Fruit fly (Drosophila melanogaster) whole organism, embryonic: ENCODE results near the gene qtc.

Experiments
- ATbp ChIP-seq: fragments of 200-800 bp; sonication (Bioruptor generic); optimal IDR thresholded peaks from 2 replicates; lab custom pipeline; 2017; ENCODE audit warnings: missing biosample characterization, mild to moderate bottlenecking, missing genetic modification characterization, missing genetic modification reagents
- BEAF-32 ChIP-seq: fragments of 200-800 bp; sonication (Bioruptor generic); optimal IDR thresholded peaks from 3 replicates; lab custom pipeline; 2017; ENCODE audit warnings: missing biosample characterization, missing genetic modification characterization, mild to moderate bottlenecking, moderate library complexity, missing genetic modification reagents
- Blimp-1 ChIP-seq: fragments of 200-800 bp; sonication (Bioruptor generic); optimal IDR thresholded peaks from 3 replicates; lab custom pipeline; 2018; ENCODE audit warnings: missing biosample characterization, missing genetic modification characterization, mild to moderate bottlenecking, moderate library complexity, missing genetic modification reagents
- Bteb2 ChIP-seq: fragments of 200-800 bp; sonication (Bioruptor generic); optimal IDR thresholded peaks from 2 replicates; lab custom pipeline; 2016; ENCODE audit warnings: missing biosample characterization, missing genetic modification characterization
- CG11696 ChIP-seq: fragments of 200-800 bp; sonication (Bioruptor generic); IDR thresholded peaks from 2 replicates; pipeline ENCODE4 v1.3.6; 2022; ENCODE audit warnings: missing biosample characterization, missing genetic modification characterization
- CG12104 ChIP-seq: fragments of 200-800 bp; sonication (Bioruptor generic); optimal IDR thresholded peaks from 3 replicates; lab custom pipeline; 2016; ENCODE audit warnings: missing biosample characterization, missing genetic modification characterization
- CG12236 ChIP-seq: fragments of 200-800 bp; sonication (Bioruptor generic); optimal IDR thresholded peaks from 2 replicates; lab custom pipeline; 2016; ENCODE audit warnings: missing biosample characterization, missing genetic modification characterization
- CG1233 ChIP-seq: fragments of 200-800 bp; sonication (Bioruptor generic); optimal IDR thresholded peaks from 4 replicates; lab custom pipeline; 2018; ENCODE audit warnings: missing biosample characterization, mild to moderate bottlenecking, missing genetic modification characterization
- CG12744 ChIP-seq: fragments of 200-800 bp; sonication (Bioruptor generic); optimal IDR thresholded peaks from 2 replicates; lab custom pipeline; 2016; ENCODE audit warnings: missing biosample characterization, missing genetic modification characterization
- CG14441 ChIP-seq: fragments of 200-800 bp; sonication (Bioruptor generic); IDR thresholded peaks from 2 replicates; pipeline ENCODE4 v1.3.6; 2022; ENCODE audit warnings: missing biosample characterization, missing genetic modification characterization
- CG15601 ChIP-seq: fragments of 200-800 bp; sonication (Bioruptor generic); optimal IDR thresholded peaks from 3 replicates; lab custom pipeline; 2019; ENCODE audit warnings: missing biosample characterization, mild to moderate bottlenecking, missing genetic modification characterization, moderate library complexity
- CG1602 ChIP-seq: fragments of 200-800 bp; sonication (Bioruptor generic); optimal IDR thresholded peaks from 3 replicates; lab custom pipeline; 2016; ENCODE audit warnings: missing biosample characterization, missing genetic modification characterization
- CG17186 ChIP-seq: fragments of 200-800 bp; sonication (Bioruptor generic); optimal IDR thresholded peaks from 3 replicates; lab custom pipeline; 2017; ENCODE audit warnings: missing biosample characterization, missing genetic modification reagents, missing genetic modification characterization
- CG17361 ChIP-seq: fragments of 200-800 bp; sonication (Bioruptor generic); IDR thresholded peaks from 3 replicates; pipeline ENCODE4 v1.3.6; 2022; ENCODE audit warnings: missing biosample characterization, missing genetic modification characterization
- CG17568 ChIP-seq: fragments of 200-800 bp; sonication (Bioruptor generic); optimal IDR thresholded peaks from 2 replicates; lab custom pipeline; 2018; ENCODE audit warnings: missing biosample characterization, mild to moderate bottlenecking, missing genetic modification characterization, moderate library complexity
- CG2678 ChIP-seq: fragments of 200-800 bp; sonication (Bioruptor generic); optimal IDR thresholded peaks from 3 replicates; lab custom pipeline; 2019; ENCODE audit warnings: missing biosample characterization, mild to moderate bottlenecking, missing genetic modification characterization, moderate library complexity
- CG32532 ChIP-seq: fragments of 200-800 bp; sonication (Bioruptor generic); IDR thresholded peaks from 2 replicates; pipeline ENCODE4 v1.3.6; 2022; ENCODE audit warnings: missing biosample characterization, missing genetic modification characterization
- CG3407 ChIP-seq: fragments of 200-800 bp; sonication (Bioruptor generic); optimal IDR thresholded peaks from 2 replicates; lab custom pipeline; 2018; ENCODE audit warnings: missing biosample characterization, mild to moderate bottlenecking, missing genetic modification characterization
- CG4404 ChIP-seq: fragments of 200-800 bp; sonication (Bioruptor generic); IDR thresholded peaks from 2 replicates; pipeline ENCODE4 v1.3.6; 2022; ENCODE audit warnings: missing biosample characterization, missing genetic modification characterization
- CG4617 ChIP-seq: fragments of 200-800 bp; sonication (Bioruptor generic); optimal IDR thresholded peaks from 3 replicates; lab custom pipeline; 2016; ENCODE audit warnings: missing biosample characterization, missing genetic modification characterization, borderline replicate concordance
- CG4820 ChIP-seq: fragments of 200-800 bp; sonication (Bioruptor generic); optimal IDR thresholded peaks from 3 replicates; lab custom pipeline; 2016; ENCODE audit warnings: missing biosample characterization, missing genetic modification characterization
- CG7963 ChIP-seq: fragments of 200-800 bp; sonication (Bioruptor generic); IDR thresholded peaks from 3 replicates; pipeline ENCODE4 v1.3.6; 2022; ENCODE audit warnings: missing biosample characterization, missing genetic modification characterization; ENCODE audit not compliant: partially characterized antibody
- CG8281 ChIP-seq: fragments of 200-800 bp; sonication (Bioruptor generic); optimal IDR thresholded peaks from 2 replicates; lab custom pipeline; 2018; ENCODE audit warnings: missing biosample characterization, mild to moderate bottlenecking, missing genetic modification characterization, moderate library complexity
- D19B ChIP-seq: fragments of 200-800 bp; sonication (Bioruptor generic); optimal IDR thresholded peaks from 2 replicates; lab custom pipeline; 2017; ENCODE audit warnings: missing biosample characterization, mild to moderate bottlenecking, missing genetic modification characterization
- Dbx ChIP-seq: fragments of 200-800 bp; sonication (Bioruptor generic); IDR thresholded peaks from 3 replicates; pipeline ENCODE4 v1.3.6; 2022; ENCODE audit warnings: missing biosample characterization, missing genetic modification characterization
- Doc2 ChIP-seq: fragments of 200-800 bp; sonication (Bioruptor generic); IDR thresholded peaks from 2 replicates; pipeline ENCODE4 v1.3.6; 2022; ENCODE audit warnings: missing biosample characterization, missing genetic modification characterization
- Eip74EF ChIP-seq, 2 experiments: fragments of 200-800 bp in 1 of 2; fragments of >200 bp in 1 of 2; sonication (Bioruptor generic) in 1 of 2; optimal IDR thresholded peaks; 2 replicates each; lab custom pipeline; 2017 to 2019; ENCODE audit warnings: missing biosample characterization in 2 of 2, missing genetic modification characterization in 2 of 2, mild to moderate bottlenecking in 1 of 2, moderate library complexity in 1 of 2
- HLH4C ChIP-seq: fragments of 200-800 bp; sonication (Bioruptor generic); IDR thresholded peaks from 3 replicates; pipeline ENCODE4 v1.3.6; 2022; ENCODE audit warnings: missing biosample characterization, missing genetic modification characterization; ENCODE audit not compliant: partially characterized antibody
- HLH54F ChIP-seq: fragments of 200-800 bp; sonication (Bioruptor generic); optimal IDR thresholded peaks from 3 replicates; lab custom pipeline; 2016; ENCODE audit warnings: missing biosample characterization, missing genetic modification characterization
- HmgZ ChIP-seq: fragments of 200-800 bp; sonication (Bioruptor generic); optimal IDR thresholded peaks from 2 replicates; lab custom pipeline; 2018; ENCODE audit warnings: missing biosample characterization, mild to moderate bottlenecking, missing genetic modification characterization
- Lim3 ChIP-seq: fragments of 200-800 bp; sonication (Bioruptor generic); IDR thresholded peaks from 2 replicates; pipeline ENCODE4 v1.3.6; 2022; ENCODE audit warnings: missing biosample characterization, missing genetic modification characterization
- Neu2 ChIP-seq: fragments of 200-800 bp; sonication (Bioruptor generic); optimal IDR thresholded peaks from 3 replicates; lab custom pipeline; 2016; ENCODE audit warnings: missing biosample characterization, missing genetic modification characterization, borderline replicate concordance
- Taf1 ChIP-seq: fragments of 200-800 bp; sonication (Bioruptor generic); IDR thresholded peaks from 2 replicates; pipeline ENCODE4 v1.3.6; 2022; ENCODE audit warnings: missing biosample characterization, missing genetic modification characterization
- Usf ChIP-seq: fragments of 200-800 bp; sonication (Bioruptor generic); optimal IDR thresholded peaks from 2 replicates; lab custom pipeline; 2017; ENCODE audit warnings: missing genotype, missing biosample characterization, missing genetic modification characterization
- cg ChIP-seq: fragments of 200-800 bp; sonication (Bioruptor generic); optimal IDR thresholded peaks from 3 replicates; lab custom pipeline; 2019; ENCODE audit warnings: missing biosample characterization, mild to moderate bottlenecking, missing genetic modification characterization, moderate library complexity
- disco-r ChIP-seq: fragments of 200-800 bp; sonication (Bioruptor generic); optimal IDR thresholded peaks from 2 replicates; lab custom pipeline; 2016; ENCODE audit warnings: missing biosample characterization, missing genetic modification characterization
- emc ChIP-seq: fragments of 200-800 bp; sonication (Bioruptor generic); optimal IDR thresholded peaks from 2 replicates; lab custom pipeline; 2016; ENCODE audit warnings: missing biosample characterization, missing genetic modification characterization
- ems ChIP-seq: fragments of 200-800 bp; sonication (Bioruptor generic); optimal IDR thresholded peaks from 3 replicates; lab custom pipeline; 2016; ENCODE audit warnings: missing biosample characterization, missing genetic modification characterization
- ewg ChIP-seq: fragments of 200-800 bp; sonication (Bioruptor generic); optimal IDR thresholded peaks from 3 replicates; lab custom pipeline; 2017; ENCODE audit warnings: mild to moderate bottlenecking, missing biosample characterization, missing genetic modification reagents, missing genetic modification characterization
- grau ChIP-seq: fragments of 200-800 bp; optimal IDR thresholded peaks from 3 replicates; lab custom pipeline; 2019; ENCODE audit warnings: missing biosample characterization, mild to moderate bottlenecking, missing genetic modification characterization, moderate library complexity
- hb ChIP-seq: fragments of 200-800 bp; sonication (Bioruptor generic); IDR thresholded peaks from 3 replicates; pipeline ENCODE4 v1.3.6; 2022; ENCODE audit warnings: missing biosample characterization, missing genetic modification characterization; ENCODE audit not compliant: partially characterized antibody
- hbn ChIP-seq: fragments of 200-800 bp; sonication (Bioruptor generic); IDR thresholded peaks from 2 replicates; pipeline ENCODE4 v1.3.6; 2022; ENCODE audit warnings: missing biosample characterization, missing genetic modification characterization; ENCODE audit not compliant: partially characterized antibody
- ken ChIP-seq: fragments of 200-800 bp; sonication (Bioruptor generic); IDR thresholded peaks from 3 replicates; pipeline ENCODE4 v1.3.6; 2022; ENCODE audit warnings: missing biosample characterization, missing genetic modification characterization
- lmd ChIP-seq: fragments of 200-800 bp; sonication (Bioruptor generic); IDR thresholded peaks from 2 replicates; pipeline ENCODE4 v1.3.6; 2022; ENCODE audit warnings: missing biosample characterization, missing genetic modification characterization
- mirr ChIP-seq: fragments of 200-800 bp; sonication (Bioruptor generic); optimal IDR thresholded peaks from 3 replicates; lab custom pipeline; 2018; ENCODE audit warnings: missing biosample characterization, mild to moderate bottlenecking, missing genetic modification characterization
- odd ChIP-seq: fragments of 200-800 bp; sonication (Bioruptor generic); optimal IDR thresholded peaks from 2 replicates; lab custom pipeline; 2017; ENCODE audit warnings: missing biosample characterization, mild to moderate bottlenecking, missing genetic modification characterization
- salm ChIP-seq: fragments of 200-800 bp; sonication (Bioruptor generic); optimal IDR thresholded peaks from 2 replicates; lab custom pipeline; 2018; ENCODE audit warnings: missing biosample characterization, mild to moderate bottlenecking, missing genetic modification characterization
- sna ChIP-seq: fragments of 200-800 bp; sonication (Bioruptor generic); IDR thresholded peaks from 2 replicates; pipeline ENCODE4 v1.3.6; 2022; ENCODE audit warnings: missing biosample characterization, missing genetic modification characterization; ENCODE audit not compliant: partially characterized antibody
- twi ChIP-seq: fragments of 200-800 bp; optimal IDR thresholded peaks from 2 replicates; lab custom pipeline; 2019; ENCODE audit warnings: missing biosample characterization, mild to moderate bottlenecking, missing genetic modification characterization, moderate library complexity

The qtc gene

DNA sequence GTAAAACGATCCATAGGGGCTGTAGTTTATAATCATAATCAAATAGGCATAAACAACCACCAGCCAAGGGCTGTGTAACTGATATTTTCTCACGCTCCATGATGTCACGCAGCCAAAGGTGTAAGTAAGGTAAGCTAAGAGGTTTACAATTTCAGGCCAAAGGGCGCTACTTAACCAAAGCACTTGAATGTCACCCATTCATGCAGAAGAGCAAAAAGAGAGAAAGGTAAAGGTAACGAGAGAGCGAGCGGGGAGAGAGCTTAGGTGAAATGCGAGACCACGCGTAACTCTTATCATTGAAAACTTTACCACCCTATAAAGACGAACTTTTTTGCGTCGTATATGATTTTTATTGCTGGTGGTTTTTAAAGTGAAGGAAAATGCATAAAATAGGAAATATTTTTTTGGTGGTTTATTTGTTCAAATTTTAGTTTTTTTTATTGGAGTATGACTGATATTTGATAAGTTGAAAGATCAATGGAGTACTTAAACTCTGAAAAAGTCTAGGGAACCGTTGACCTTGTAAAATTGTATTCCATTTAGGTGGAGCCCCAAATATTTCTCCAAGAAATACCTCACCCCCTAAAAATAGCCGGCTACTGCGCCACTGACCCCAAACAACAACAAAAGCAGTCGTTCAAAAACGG, 47.1 kb downstream of the qtc start (continued):
- TF ChIP-seq HmgZ (peak; percentile 94), BEAF-32 (peak; percentile 11), Doc2 (GFP tag; lab: Robert Waterston, UW) (peak; percentile 86), CG1233 (peak; percentile 90), HLH54F (peak; percentile 98), Eip74EF (GFP tag; optimal IDR thresholded peaks at IDR 0.05; lab: Kevin White, UChicago) (peak in 1 of 2 experiments; percentile 91), Neu2 (GFP tag; lab: Kevin White, UChicago) (peak; percentile 65), Lim3 (peak; percentile 77), Bteb2 (GFP tag; lab: Kevin White, UChicago) (peak; percentile 94), disco-r (peak; percentile 95), Taf1 (GFP tag; lab: Robert Waterston, UW) (peak; percentile 92), ken (GFP tag; lab: Robert Waterston, UW) (peak; percentile 94), CG1602 (peak; percentile 94), HLH4C (GFP tag; lab: Robert Waterston, UW) (no peak), hbn (GFP tag; lab: Robert Waterston, UW) (no peak), ems (GFP tag; lab: Kevin White, UChicago) (peak; percentile 97), cg (GFP tag; lab: Kevin White, UChicago) (no peak), CG15601 (tag; lab: Kevin White, UChicago) (peak; percentile 82), CG4617 (GFP tag; lab: Kevin White, UChicago) (peak; percentile 95), twi (peak; percentile 82), CG17361 (GFP tag; lab: Robert Waterston, UW) (peak; percentile 83), CG17186 (GFP tag; lab: Kevin White, UChicago) (peak; percentile 68), CG17568 (peak; percentile 83), sna (GFP tag; lab: Robert Waterston, UW) (no peak), mirr (GFP tag; lab: Kevin White, UChicago) (no peak), ewg (peak; percentile 88), CG12104 (GFP tag; lab: Kevin White, UChicago) (peak; percentile 91), CG4820 (GFP tag; lab: Kevin White, UChicago) (peak; percentile 92), odd (GFP tag; lab: Kevin White, UChicago) (peak; percentile 91), lmd (GFP tag; lab: Robert Waterston, UW) (peak; percentile 98), Blimp-1 (GFP tag; lab: Kevin White, UChicago) (peak; percentile 83), CG7963 (GFP tag; lab: Robert Waterston, UW) (no peak), CG8281 (tag; lab: Kevin White, UChicago) (peak; percentile 61), CG14441 (GFP tag; lab: Robert Waterston, UW) (peak; percentile 95), CG12236 (GFP tag; lab: Kevin White, UChicago) (peak; percentile 94), CG12744 (peak; percentile 92), ATbp (GFP tag; lab: Kevin White, UChicago) (peak; percentile 96), Usf (peak; percentile 94), Dbx (GFP tag; lab: Robert Waterston, UW) (peak; percentile 96), CG11696 (GFP tag; lab: Robert Waterston, UW) (peak; percentile 85), CG32532 (GFP tag; lab: Robert Waterston, UW) (peak; percentile 95), D19B (GFP tag; lab: Kevin White, UChicago) (peak; percentile 95), CG4404 (GFP tag; lab: Robert Waterston, UW) (peak; percentile 93), CG2678 (peak; percentile 97), emc (GFP tag; lab: Kevin White, UChicago) (peak; percentile 95), CG3407 (GFP tag; lab: Kevin White, UChicago) (peak; percentile 86), grau (tag; lab: Kevin White, UChicago) (peak; percentile 95), hb (GFP tag; lab: Robert Waterston, UW) (no peak), salm (tag; lab: Kevin White, UChicago) (peak; percentile 87)
